Fruit fly (Drosophila melanogaster) whole organism, embryonic: ENCODE measurements around the gene Sfp26Ad.
A peak's percentile ranks its signal among the peaks of the same experiment; 100 is the strongest.

Experiments used
- Adf1 ChIP-seq: fragments of 200-800 bp; sonication (Bioruptor generic); IDR thresholded peaks from 2 replicates; pipeline ENCODE4 v1.3.6; 2022; ENCODE audit warnings: missing biosample characterization, missing genetic modification characterization
- BEAF-32 ChIP-seq: fragments of 200-800 bp; sonication (Bioruptor generic); optimal IDR thresholded peaks from 3 replicates; lab custom pipeline; 2017; ENCODE audit warnings: missing biosample characterization, missing genetic modification characterization, mild to moderate bottlenecking, moderate library complexity, missing genetic modification reagents
- CG10565 ChIP-seq: fragments of 200-800 bp; sonication (Bioruptor generic); optimal IDR thresholded peaks from 3 replicates; lab custom pipeline; 2016; ENCODE audit warnings: missing biosample characterization, mild to moderate bottlenecking, missing genetic modification characterization
- CG11504 ChIP-seq: fragments of 200-800 bp; sonication (Bioruptor generic); optimal IDR thresholded peaks from 3 replicates; lab custom pipeline; 2019; ENCODE audit warnings: missing biosample characterization, mild to moderate bottlenecking, missing genetic modification characterization, moderate library complexity
- CG12071 ChIP-seq: fragments of 200-800 bp; sonication (Bioruptor generic); optimal IDR thresholded peaks from 3 replicates; lab custom pipeline; 2018; ENCODE audit warnings: missing biosample characterization, mild to moderate bottlenecking, missing genetic modification characterization
- CG13894 ChIP-seq: fragments of 200-800 bp; sonication (Bioruptor generic); optimal IDR thresholded peaks from 3 replicates; lab custom pipeline; 2018; ENCODE audit warnings: missing biosample characterization, mild to moderate bottlenecking, missing genetic modification characterization, moderate library complexity
- CG15073 ChIP-seq: fragments of 200-800 bp; sonication (Bioruptor generic); optimal IDR thresholded peaks from 2 replicates; lab custom pipeline; 2016; ENCODE audit warnings: missing biosample characterization, missing genetic modification characterization
- CG18011 ChIP-seq: fragments of 200-800 bp; sonication (Bioruptor generic); optimal IDR thresholded peaks from 2 replicates; lab custom pipeline; 2017; ENCODE audit warnings: missing biosample characterization, missing genetic modification characterization, mild to moderate bottlenecking, moderate library complexity, missing genotype
- CG2678 ChIP-seq: fragments of 200-800 bp; sonication (Bioruptor generic); optimal IDR thresholded peaks from 3 replicates; lab custom pipeline; 2019; ENCODE audit warnings: missing biosample characterization, mild to moderate bottlenecking, missing genetic modification characterization, moderate library complexity
- CG3065 ChIP-seq: fragments of 200-800 bp; sonication (Bioruptor generic); optimal IDR thresholded peaks from 2 replicates; lab custom pipeline; 2016; ENCODE audit warnings: missing biosample characterization, missing genetic modification characterization
- CG32772 ChIP-seq: fragments of 200-800 bp; sonication (Bioruptor generic); IDR thresholded peaks from 2 replicates; pipeline ENCODE4 v1.3.6; 2022; ENCODE audit warnings: missing biosample characterization, missing genetic modification characterization
- CG3281 ChIP-seq: fragments of 200-800 bp; sonication (Bioruptor generic); optimal IDR thresholded peaks from 3 replicates; lab custom pipeline; 2017; ENCODE audit warnings: missing biosample characterization, mild to moderate bottlenecking, missing genetic modification characterization
- CG6765 ChIP-seq: fragments of 200-800 bp; sonication (Bioruptor generic); optimal IDR thresholded peaks from 3 replicates; lab custom pipeline; 2017; ENCODE audit warnings: missing biosample characterization, mild to moderate bottlenecking, missing genetic modification characterization
- CG8924 ChIP-seq: fragments of 200-800 bp; optimal IDR thresholded peaks from 3 replicates; lab custom pipeline; 2019; ENCODE audit warnings: missing biosample characterization, mild to moderate bottlenecking, missing genetic modification characterization, moderate library complexity
- CG9609 ChIP-seq: fragments of 200-800 bp; sonication (Bioruptor generic); optimal IDR thresholded peaks from 3 replicates; lab custom pipeline; 2016; ENCODE audit warnings: missing biosample characterization, missing genetic modification characterization
- CG9817 ChIP-seq: fragments of 200-800 bp; sonication (Bioruptor generic); optimal IDR thresholded peaks from 2 replicates; lab custom pipeline; 2018; ENCODE audit warnings: missing biosample characterization, mild to moderate bottlenecking, missing genetic modification characterization, moderate library complexity
- D ChIP-seq, 2 experiments: fragments of 200-800 bp in 1 of 2; fragments of >200 bp in 1 of 2; sonication (Bioruptor generic) in 1 of 2; optimal IDR thresholded peaks; 2 replicates in 1 of 2; 3 replicates in 1 of 2; lab custom pipeline; 2017; ENCODE audit warnings: mild to moderate bottlenecking in 1 of 2, missing biosample characterization in 1 of 2, missing genetic modification characterization in 1 of 2, missing genetic modification reagents in 1 of 2
- Deaf1 ChIP-seq: fragments of 200-800 bp; optimal IDR thresholded peaks from 3 replicates; lab custom pipeline; 2019; ENCODE audit warnings: missing biosample characterization, mild to moderate bottlenecking, missing genetic modification characterization, moderate library complexity
- Dek ChIP-seq: fragments of 200-800 bp; sonication (Bioruptor generic); optimal IDR thresholded peaks from 3 replicates; lab custom pipeline; 2019; ENCODE audit warnings: missing biosample characterization, mild to moderate bottlenecking, missing genetic modification characterization, moderate library complexity
- E2f1 ChIP-seq: fragments of 200-800 bp; sonication (Bioruptor generic); IDR thresholded peaks from 2 replicates; pipeline ENCODE4 v1.3.6; 2022; ENCODE audit warnings: missing biosample characterization, missing genetic modification characterization
- Ets65A ChIP-seq: fragments of 200-800 bp; sonication (Bioruptor generic); peaks from one replicate; lab custom pipeline; 2016; ENCODE audit warnings: missing biosample characterization, missing genetic modification characterization
- Fer1 ChIP-seq: fragments of 200-800 bp; sonication (Bioruptor generic); optimal IDR thresholded peaks from 2 replicates; lab custom pipeline; 2017; ENCODE audit warnings: missing biosample characterization, mild to moderate bottlenecking, missing genetic modification characterization
- Hey ChIP-seq: fragments of 200-800 bp; sonication (Bioruptor generic); optimal IDR thresholded peaks from 3 replicates; lab custom pipeline; 2018; ENCODE audit warnings: missing biosample characterization, mild to moderate bottlenecking, missing genetic modification characterization
- Myb ChIP-seq: fragments of 200-800 bp; sonication (Bioruptor generic); optimal IDR thresholded peaks from 2 replicates; lab custom pipeline; 2016; ENCODE audit warnings: missing biosample characterization, missing genetic modification characterization
- NC2β ChIP-seq: fragments of 200-800 bp; sonication (Bioruptor generic); optimal IDR thresholded peaks from 2 replicates; lab custom pipeline; 2016; ENCODE audit warnings: missing biosample characterization, missing genetic modification characterization
- Nf-YC ChIP-seq: fragments of 200-800 bp; optimal IDR thresholded peaks from 3 replicates; lab custom pipeline; 2019; ENCODE audit warnings: missing biosample characterization, mild to moderate bottlenecking, missing genetic modification characterization, moderate library complexity
- Pdp1 ChIP-seq, 2 experiments: fragments of 200-800 bp; sonication (Bioruptor generic); optimal IDR thresholded peaks; 3 replicates each; lab custom pipeline; 2016; ENCODE audit warnings: missing biosample characterization in 2 of 2, missing genetic modification characterization in 2 of 2, mild to moderate bottlenecking in 1 of 2, moderate library complexity in 1 of 2
- Sox102F ChIP-seq: fragments of 200-800 bp; sonication (Bioruptor generic); optimal IDR thresholded peaks from 2 replicates; lab custom pipeline; 2018; ENCODE audit warnings: missing biosample characterization, mild to moderate bottlenecking, missing genetic modification characterization, moderate library complexity
- Trl ChIP-seq, 3 experiments: fragments of >200 bp in 2 of 3; fragments of 200-800 bp in 1 of 3; sonication (Bioruptor generic) in 1 of 3; optimal IDR thresholded peaks; 2 replicates in 1 of 3; 3 replicates in 2 of 3; lab custom pipeline; 2016 to 2017; ENCODE audit warnings: missing biosample characterization in 1 of 3, missing genetic modification characterization in 1 of 3
- bab2 ChIP-seq: fragments of 200-800 bp; sonication (Bioruptor generic); optimal IDR thresholded peaks from 2 replicates; lab custom pipeline; 2016; ENCODE audit warnings: missing biosample characterization, missing genetic modification characterization
- chn ChIP-seq: fragments of 200-800 bp; sonication (Bioruptor generic); optimal IDR thresholded peaks from 2 replicates; lab custom pipeline; 2016; ENCODE audit warnings: missing biosample characterization, missing genetic modification characterization
- crp ChIP-seq, 2 experiments: fragments of 200-800 bp; sonication (Bioruptor generic); optimal IDR thresholded peaks; 2 replicates in 1 of 2; 3 replicates in 1 of 2; lab custom pipeline; 2017; ENCODE audit warnings: missing biosample characterization in 2 of 2, missing genetic modification characterization in 2 of 2, mild to moderate bottlenecking in 1 of 2, moderate library complexity in 1 of 2
- dati ChIP-seq: fragments of 200-800 bp; sonication (Bioruptor generic); IDR thresholded peaks from 2 replicates; pipeline ENCODE4 v1.3.6; 2022; ENCODE audit warnings: missing biosample characterization, missing genetic modification characterization
- ewg ChIP-seq: fragments of 200-800 bp; sonication (Bioruptor generic); optimal IDR thresholded peaks from 3 replicates; lab custom pipeline; 2017; ENCODE audit warnings: mild to moderate bottlenecking, missing biosample characterization, missing genetic modification reagents, missing genetic modification characterization
- kay ChIP-seq: fragments of 200-800 bp; sonication (Bioruptor generic); optimal IDR thresholded peaks from 2 replicates; lab custom pipeline; 2016; ENCODE audit warnings: missing biosample characterization, missing genetic modification characterization
- lbe ChIP-seq: fragments of 200-800 bp; sonication (Bioruptor generic); optimal IDR thresholded peaks from 2 replicates; lab custom pipeline; 2016; ENCODE audit warnings: missing biosample characterization, mild to moderate bottlenecking, missing genetic modification characterization
- lilli ChIP-seq: fragments of 200-800 bp; sonication (Bioruptor generic); optimal IDR thresholded peaks from 3 replicates; lab custom pipeline; 2016; ENCODE audit warnings: missing biosample characterization, missing genetic modification characterization
- maf-S ChIP-seq: fragments of 200-800 bp; sonication (Bioruptor generic); optimal IDR thresholded peaks from 2 replicates; lab custom pipeline; 2016; ENCODE audit warnings: missing biosample characterization, missing genetic modification characterization
- mam ChIP-seq: fragments of 200-800 bp; sonication (Bioruptor generic); optimal IDR thresholded peaks from 3 replicates; lab custom pipeline; 2016; ENCODE audit warnings: missing biosample characterization, missing genetic modification characterization
- nau ChIP-seq: fragments of 200-800 bp; sonication (Bioruptor generic); optimal IDR thresholded peaks from 3 replicates; lab custom pipeline; 2017; ENCODE audit warnings: missing biosample characterization, mild to moderate bottlenecking, missing genetic modification characterization, missing genetic modification reagents
- nom ChIP-seq: fragments of 200-800 bp; sonication (Bioruptor generic); optimal IDR thresholded peaks from 2 replicates; lab custom pipeline; 2017; ENCODE audit warnings: missing biosample characterization, missing genetic modification characterization, mild to moderate bottlenecking, moderate library complexity, missing genetic modification reagents
- pho ChIP-seq: fragments of 200-800 bp; sonication (Bioruptor generic); optimal IDR thresholded peaks from 2 replicates; lab custom pipeline; 2016; ENCODE audit warnings: missing biosample characterization, missing genetic modification characterization
- phol ChIP-seq: fragments of 200-800 bp; sonication (Bioruptor generic); optimal IDR thresholded peaks from 3 replicates; lab custom pipeline; 2018; ENCODE audit warnings: missing biosample characterization, mild to moderate bottlenecking, missing genetic modification characterization, moderate library complexity
- sens ChIP-seq: fragments of 200-800 bp; sonication (Bioruptor generic); peaks from one replicate; lab custom pipeline; 2016; ENCODE audit warnings: missing biosample characterization, missing genetic modification characterization
- tap ChIP-seq: fragments of 200-800 bp; optimal IDR thresholded peaks from 3 replicates; lab custom pipeline; 2019; ENCODE audit warnings: missing biosample characterization, mild to moderate bottlenecking, missing genetic modification characterization, moderate library complexity
- twi ChIP-seq: fragments of 200-800 bp; optimal IDR thresholded peaks from 2 replicates; lab custom pipeline; 2019; ENCODE audit warnings: missing biosample characterization, mild to moderate bottlenecking, missing genetic modification characterization, moderate library complexity
- vfl ChIP-seq: fragments of 200-800 bp; sonication (Bioruptor generic); optimal IDR thresholded peaks from 2 replicates; lab custom pipeline; 2016; ENCODE audit warnings: missing biosample characterization, missing genetic modification characterization

Gene Sfp26Ad

dm6 chr2L:5977729-5978078 is 34.6 kb upstream of the Sfp26Ad start:
- no peak for TF ChIP-seq CG15073 (GFP tag; lab: Kevin White, UChicago)
- peak; percentile 27 to 80 for TF ChIP-seq Trl (optimal IDR thresholded peaks at IDR 0.05; lab: Kevin White, UChicago)
- no peak for TF ChIP-seq Trl (GFP tag; optimal IDR thresholded peaks at IDR 0.05; lab: Kevin White, UChicago)
- TF ChIP-seq vfl = no peak
- TF ChIP-seq, all 482 proteins: peak for 1

- TF ChIP-seq lilli (GFP tag; lab: Kevin White, UChicago) = peak; percentile 7
- peak; percentile 2 for TF ChIP-seq CG11504 (tag; lab: Kevin White, UChicago)
- TF ChIP-seq phol (tag; lab: Kevin White, UChicago) = no peak
- no peak for TF ChIP-seq mam (GFP tag; lab: Kevin White, UChicago)
- TF ChIP-seq CG3281 (GFP tag; lab: Kevin White, UChicago) = peak; percentile 20
- no peak for TF ChIP-seq maf-S
- TF ChIP-seq Dek (tag; lab: Kevin White, UChicago) = peak; percentile 1
- peak; percentile 30 for TF ChIP-seq chn (GFP tag; lab: Kevin White, UChicago)
- TF ChIP-seq CG8924 (tag; lab: Kevin White, UChicago) = peak; percentile 35
- TF ChIP-seq Sox102F (GFP tag; lab: Kevin White, UChicago) = no peak
- TF ChIP-seq BEAF-32 (GFP tag; lab: Kevin White, UChicago) = peak; percentile 48
- peak; percentile 74 for TF ChIP-seq sens (GFP tag; lab: Kevin White, UChicago)
- TF ChIP-seq nau (GFP tag; lab: Kevin White, UChicago) = peak; percentile 20
- TF ChIP-seq Ets65A = peak; percentile 38
- TF ChIP-seq D (optimal IDR thresholded peaks at IDR 0.05; lab: Kevin White, UChicago) = no peak
- TF ChIP-seq D (GFP tag; optimal IDR thresholded peaks at IDR 0.05; lab: Kevin White, UChicago) = peak; percentile 37
- TF ChIP-seq lbe (GFP tag; lab: Kevin White, UChicago) = peak; percentile 19
- TF ChIP-seq ewg (GFP tag; lab: Kevin White, UChicago) = peak; percentile 37
- peak; percentile 64 for TF ChIP-seq Deaf1 (tag; lab: Kevin White, UChicago)
- TF ChIP-seq nom (GFP tag; lab: Kevin White, UChicago) = peak; percentile 67
- no peak for TF ChIP-seq CG10565 (GFP tag; lab: Kevin White, UChicago)
- TF ChIP-seq bab2 (GFP tag; lab: Kevin White, UChicago) = peak; percentile 14
- peak; percentile 18 for TF ChIP-seq CG13894 (tag; lab: Kevin White, UChicago)
- TF ChIP-seq crp (GFP tag; optimal IDR thresholded peaks at IDR 0.05; lab: Kevin White, UChicago) = peak in 1 of 2 experiments; percentile 75
- TF ChIP-seq CG3065 (GFP tag; lab: Kevin White, UChicago) = peak; percentile 20
- no peak for TF ChIP-seq Myb (GFP tag; lab: Kevin White, UChicago)
- peak; percentile 27 for TF ChIP-seq CG2678
- peak in 1 of 2 experiments; percentile 38 for TF ChIP-seq Pdp1 (GFP tag; optimal IDR thresholded peaks at IDR 0.05; lab: Kevin White, UChicago)
- TF ChIP-seq E2f1 (GFP tag; lab: Robert Waterston, UW) = no peak
- peak; percentile 79 for TF ChIP-seq twi (tag; lab: Kevin White, UChicago)
- TF ChIP-seq Adf1 (GFP tag; lab: Robert Waterston, UW) = no peak
- TF ChIP-seq Fer1 (GFP tag; lab: Kevin White, UChicago) = peak; percentile 48
- TF ChIP-seq Nf-YC (tag; lab: Kevin White, UChicago) = peak; percentile 56
- no peak for TF ChIP-seq CG32772 (GFP tag; lab: Robert Waterston, UW)
- TF ChIP-seq CG9817 (tag; lab: Kevin White, UChicago) = no peak
- peak; percentile 8 for TF ChIP-seq CG12071 (GFP tag; lab: Kevin White, UChicago)
- TF ChIP-seq CG9609 (GFP tag; lab: Kevin White, UChicago) = no peak
- peak; percentile 51 for TF ChIP-seq Hey (tag; lab: Kevin White, UChicago)
- peak; percentile 19 for TF ChIP-seq pho
- TF ChIP-seq tap (tag; lab: Kevin White, UChicago) = peak; percentile 19
- no peak for TF ChIP-seq dati (GFP tag; lab: Robert Waterston, UW)
- peak; percentile 58 for TF ChIP-seq CG6765
- peak; percentile 36 for TF ChIP-seq CG18011
- peak; percentile 1 for TF ChIP-seq NC2β (GFP tag; lab: Kevin White, UChicago)
- TF ChIP-seq kay (GFP tag; lab: Kevin White, UChicago) = peak; percentile 48
These were observed 34.1 kb upstream of the Sfp26Ad start for dm6 chr2L:5977070-5977728.
